Worm (Caenorhabditis elegans) whole organism, L4/young adult: ENCODE results near the gene F11D11.3.
A peak's percentile ranks its signal among the peaks of the same experiment; 100 is the strongest.

ENCODE experiments used
- W03F9.2 ChIP-seq: fragments of 150-350 bp; optimal IDR thresholded peaks from 2 replicates; lab custom pipeline; 2014; ENCODE audit warnings: missing biosample characterization, missing genetic modification characterization
- dao-5 ChIP-seq: sonication (generic microtip); optimal IDR thresholded peaks from 2 replicates; lab custom pipeline; 2016; ENCODE audit warnings: missing genotype, missing genetic modification characterization, moderate library complexity, missing compliant biosample characterization
- him-1 ChIP-seq: sonication (generic microtip); optimal IDR thresholded peaks from 2 replicates; lab custom pipeline; 2016; ENCODE audit warnings: missing genotype, missing genetic modification reagents, missing genetic modification characterization, missing compliant biosample characterization

Gene F11D11.3

DNA sequence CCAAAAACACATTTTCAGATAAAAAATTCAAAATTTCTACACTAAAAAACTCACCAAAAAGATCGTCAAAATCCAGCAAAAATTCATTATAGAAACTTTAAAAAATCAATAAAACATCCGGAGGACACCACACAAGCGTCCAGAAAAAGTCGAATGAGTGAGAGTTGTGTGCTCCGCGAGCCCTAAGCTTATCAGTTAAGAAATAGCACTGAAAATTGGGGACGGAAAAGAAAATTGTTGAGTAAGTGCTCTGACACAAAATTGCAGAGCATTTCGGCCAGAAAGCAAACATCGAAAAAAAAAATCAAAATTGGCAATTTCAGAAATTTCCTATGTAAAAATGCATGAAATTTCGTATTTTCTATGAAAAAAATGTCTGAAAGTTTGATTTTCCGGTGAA lies 22.4 kb downstream of the F11D11.3 start:
- TF ChIP-seq dao-5 (tag; lab: Kevin White, UChicago): no peak

DNA sequence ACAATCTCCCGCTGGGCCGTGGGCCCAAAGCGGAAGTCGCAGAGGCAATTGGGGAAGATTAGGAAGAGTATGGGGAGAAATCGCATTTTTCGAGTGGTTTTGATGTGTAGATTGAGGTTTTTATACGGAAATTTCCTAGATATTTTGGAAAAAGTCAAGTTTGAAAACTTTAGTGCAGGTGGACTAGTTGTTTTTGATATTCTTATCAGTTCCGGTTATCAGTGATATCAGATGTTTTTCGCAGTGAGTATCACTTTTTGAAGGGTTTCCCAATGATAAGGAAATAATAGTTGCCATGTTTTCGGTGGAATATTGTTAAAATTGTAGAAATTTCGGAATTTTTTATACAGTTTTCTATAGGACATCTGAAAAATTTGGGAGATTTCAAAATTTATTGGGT lies 25.7 kb downstream of the F11D11.3 start, which contains the start of gene scl-20:
TSS of gene scl-20 (minus strand) at position 101 of the 400 bp plus-strand sequence.
- no peak for TF ChIP-seq W03F9.2 (tag; lab: Kevin White, UChicago)

DNA sequence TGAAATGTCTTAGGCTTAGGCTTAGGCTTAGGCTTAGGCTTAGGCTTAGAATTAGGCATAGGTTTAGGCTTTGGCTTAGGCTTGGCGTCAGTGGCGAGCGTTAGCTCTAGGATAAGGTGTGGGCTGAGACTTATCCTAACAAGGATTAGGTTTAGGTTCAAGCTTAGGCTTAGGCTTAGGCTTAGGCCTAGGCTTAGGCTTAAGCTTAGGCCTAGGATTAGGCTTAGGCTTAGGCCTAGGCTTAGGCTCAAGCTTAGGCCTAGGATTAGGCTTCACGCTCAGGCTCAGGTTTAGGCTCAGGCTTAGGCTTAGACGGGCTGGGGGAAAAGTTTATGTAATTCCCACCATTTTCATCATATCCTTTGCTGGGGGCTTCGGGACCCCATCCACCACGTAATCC lies 26.1 kb downstream of the F11D11.3 start:
- TF ChIP-seq W03F9.2 (tag; lab: Kevin White, UChicago) (no peak), dao-5 (tag; lab: Kevin White, UChicago) (no peak), him-1 (tag; lab: Kevin White, UChicago) (no peak)

DNA sequence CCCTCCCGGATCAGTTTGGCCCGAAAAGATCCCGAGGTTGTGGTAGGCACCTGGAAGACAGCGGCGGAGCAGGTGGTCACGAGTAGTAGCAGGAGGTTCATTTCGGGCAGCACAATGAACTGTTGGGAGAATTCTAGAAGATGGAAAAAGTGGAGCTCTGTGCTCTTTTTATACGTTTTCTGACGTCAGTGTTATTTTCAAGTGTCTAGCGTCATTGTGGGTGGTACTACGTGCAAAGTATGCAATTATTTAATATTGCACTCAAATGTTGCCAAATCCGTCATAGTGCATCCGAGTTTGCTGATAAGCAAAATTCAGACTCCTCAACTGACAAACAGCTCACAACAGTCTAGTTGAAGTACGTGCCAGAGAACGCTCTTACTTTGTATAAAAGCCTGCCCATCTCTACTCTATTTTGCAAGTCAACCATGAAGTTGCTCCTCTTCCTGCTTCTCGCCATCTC lies 28.5 kb downstream of the F11D11.3 start, which contains the start of the genes asp-18 and scl-19:
TSS of gene asp-18 (minus strand) at position 101 of the 463 bp plus-strand sequence.
TSS of gene scl-19 (plus strand) at position 413 of the 463 bp plus-strand sequence.
- no peak for TF ChIP-seq dao-5 (tag; lab: Kevin White, UChicago)
- no peak for TF ChIP-seq W03F9.2 (tag; lab: Kevin White, UChicago)
- no peak for TF ChIP-seq him-1 (tag; lab: Kevin White, UChicago)

DNA sequence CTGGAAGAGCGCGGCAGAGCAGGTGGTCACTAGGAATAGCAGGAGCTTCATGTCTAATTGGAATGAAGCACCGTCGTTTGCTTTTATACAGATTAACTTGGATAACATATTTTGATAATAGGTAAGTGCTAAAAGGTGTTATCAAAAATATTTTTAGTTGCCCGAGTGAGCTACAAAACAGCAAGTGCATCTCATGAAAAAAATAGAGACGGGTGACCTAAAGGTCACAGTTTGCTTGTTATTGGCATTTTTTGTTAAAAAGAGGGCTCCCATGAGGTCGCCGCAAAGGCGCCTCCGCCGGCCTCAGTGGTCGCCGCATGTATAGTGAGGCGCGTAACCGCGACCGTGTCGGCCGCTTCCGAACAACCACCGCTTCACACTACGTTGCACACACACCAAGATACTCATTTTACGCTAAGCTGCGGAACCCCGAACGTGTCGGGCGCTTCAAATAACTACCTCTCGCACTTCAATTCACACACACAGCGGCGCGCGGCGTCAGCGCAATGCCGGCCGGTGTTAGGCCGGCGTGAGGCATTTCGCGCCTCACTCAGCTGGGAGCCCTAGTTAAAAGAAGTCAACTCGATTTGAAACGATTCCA lies 30.6 kb downstream of the F11D11.3 start, which contains the start of gene asp-19:
TSS of gene asp-19 (minus strand) at position 51 of the 601 bp plus-strand sequence.
- TF ChIP-seq him-1 (tag; lab: Kevin White, UChicago) (no peak), W03F9.2 (tag; lab: Kevin White, UChicago) (no peak), dao-5 (tag; lab: Kevin White, UChicago) (no peak)

DNA sequence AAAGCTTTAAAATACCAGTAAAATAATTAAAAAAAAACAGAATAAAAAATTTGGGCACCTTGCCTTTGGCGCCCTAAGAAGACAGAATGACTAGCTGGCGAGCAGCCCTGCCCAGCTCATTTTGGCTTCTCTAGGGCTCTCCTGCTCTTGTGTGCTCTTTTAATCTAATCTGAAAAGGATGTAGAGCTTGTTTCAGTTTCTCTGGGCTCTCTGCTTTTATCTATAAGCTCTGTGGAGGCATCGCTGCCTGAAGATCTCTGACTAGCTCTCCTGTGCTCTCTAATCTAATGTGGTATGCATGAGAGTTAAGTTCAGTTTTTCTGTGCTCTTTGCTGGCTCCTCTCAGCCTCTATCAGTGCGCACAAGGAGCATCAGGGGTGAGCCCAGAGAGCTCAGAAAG lies 34.2 kb downstream of the F11D11.3 start:
- TF ChIP-seq W03F9.2 (tag; lab: Kevin White, UChicago) (no peak), him-1 (tag; lab: Kevin White, UChicago) (no peak), dao-5 (tag; lab: Kevin White, UChicago) (no peak)

DNA sequence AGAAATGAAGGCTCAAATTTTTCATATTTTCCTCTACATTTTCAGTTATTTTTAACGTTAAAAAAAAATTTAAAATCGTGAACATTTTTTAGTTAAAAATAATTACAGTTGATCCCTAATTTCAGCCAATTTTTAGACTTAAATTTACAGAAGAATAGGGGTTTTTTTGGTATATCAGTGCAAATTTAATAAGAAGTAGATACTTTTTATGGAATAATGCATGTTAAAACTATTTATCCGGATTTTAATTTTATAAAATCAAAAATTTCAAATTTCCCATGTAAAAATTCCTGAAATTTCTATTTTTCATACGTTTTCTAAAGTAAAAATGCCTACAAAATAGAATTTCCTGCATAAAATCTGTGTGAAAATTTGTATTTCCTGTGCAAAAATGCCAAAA lies 36.0 kb downstream of the F11D11.3 start:
- TF ChIP-seq W03F9.2 (tag; lab: Kevin White, UChicago) (no peak), dao-5 (tag; lab: Kevin White, UChicago) (no peak), him-1 (tag; lab: Kevin White, UChicago) (no peak)

DNA sequence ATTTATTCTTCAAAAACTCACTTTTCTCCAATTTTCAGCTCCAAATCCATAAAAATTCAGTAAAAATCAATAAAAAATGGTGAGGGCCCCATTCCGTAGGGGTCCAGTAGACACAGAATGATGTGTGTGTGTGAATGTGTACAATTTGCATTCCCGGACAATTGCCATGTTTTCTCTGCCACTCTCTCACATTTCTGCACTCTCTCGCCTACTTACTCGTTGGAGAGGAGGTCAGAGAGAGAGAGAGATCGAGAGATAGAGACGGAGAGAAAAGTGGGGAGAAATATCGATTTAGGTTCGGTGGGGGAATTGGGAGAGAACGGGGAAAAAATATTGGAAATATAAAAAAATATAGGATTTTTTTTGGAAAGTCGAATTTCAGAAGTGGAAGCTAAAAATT lies 36.5 kb downstream of the F11D11.3 start:
- no peak for TF ChIP-seq dao-5 (tag; lab: Kevin White, UChicago)
- no peak for TF ChIP-seq him-1 (tag; lab: Kevin White, UChicago)
- TF ChIP-seq W03F9.2 (tag; lab: Kevin White, UChicago): peak; percentile 58

DNA sequence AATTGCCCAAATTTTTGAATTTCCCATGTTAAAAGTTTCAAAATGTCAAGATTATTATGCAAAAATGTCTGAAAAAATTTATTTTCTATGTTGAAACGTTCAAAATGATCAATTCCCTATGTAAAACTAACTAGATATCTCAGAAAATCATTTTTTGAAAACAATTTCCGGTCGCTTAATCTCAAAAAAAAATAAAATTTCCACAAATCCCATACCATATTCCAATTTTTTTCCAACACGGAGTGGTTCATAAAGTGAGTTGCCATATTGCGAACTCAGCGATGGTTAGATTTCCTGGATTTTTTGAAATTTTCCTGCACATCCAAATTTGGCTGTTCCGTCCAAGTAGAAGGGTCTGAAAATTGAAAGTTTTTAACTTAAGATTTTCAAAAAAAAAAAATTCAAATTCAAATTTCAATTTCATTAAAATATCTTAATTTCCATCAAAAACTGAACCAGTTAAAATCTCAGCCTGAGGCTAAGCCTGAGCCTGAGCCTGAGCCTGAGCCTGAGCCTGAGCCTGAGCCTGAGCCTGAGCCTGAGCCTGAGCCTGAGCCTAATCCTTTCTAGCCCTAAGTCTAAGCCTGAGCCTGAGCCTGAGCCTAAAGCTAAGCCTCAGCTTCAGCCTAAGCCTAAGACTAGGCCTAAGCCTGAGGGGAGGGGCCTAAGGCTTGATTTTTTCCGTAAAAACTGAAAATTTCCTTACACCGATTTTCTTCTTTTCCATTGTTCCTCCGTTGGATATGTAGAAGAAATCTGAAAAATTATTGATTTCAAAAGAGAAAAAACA lies 37.4 kb downstream of the F11D11.3 start:
- TF ChIP-seq dao-5 (tag; lab: Kevin White, UChicago) (no peak), W03F9.2 (tag; lab: Kevin White, UChicago) (no peak), him-1 (tag; lab: Kevin White, UChicago) (no peak)

DNA sequence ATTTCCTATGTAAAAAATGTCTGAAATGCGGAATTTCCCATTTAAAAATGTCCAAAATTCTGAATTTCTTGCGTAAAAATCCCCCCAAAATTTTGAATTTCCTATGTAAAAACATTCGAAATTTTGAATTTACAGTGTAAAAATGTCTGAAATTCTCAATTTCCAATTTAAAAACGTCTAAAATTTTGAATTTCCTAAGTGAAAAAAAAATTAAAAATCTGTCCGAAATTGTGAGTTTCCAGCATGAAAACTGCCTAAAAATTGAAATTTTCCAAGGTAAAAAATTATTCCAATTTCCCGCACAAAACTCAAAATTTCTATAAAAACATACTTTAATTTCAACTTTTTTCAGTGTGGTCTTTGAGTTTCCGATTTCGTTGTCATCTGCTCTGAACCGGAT lies 38.2 kb downstream of the F11D11.3 start:
- TF ChIP-seq dao-5 (tag; lab: Kevin White, UChicago) (no peak), him-1 (tag; lab: Kevin White, UChicago) (no peak), W03F9.2 (tag; lab: Kevin White, UChicago) (no peak)

DNA sequence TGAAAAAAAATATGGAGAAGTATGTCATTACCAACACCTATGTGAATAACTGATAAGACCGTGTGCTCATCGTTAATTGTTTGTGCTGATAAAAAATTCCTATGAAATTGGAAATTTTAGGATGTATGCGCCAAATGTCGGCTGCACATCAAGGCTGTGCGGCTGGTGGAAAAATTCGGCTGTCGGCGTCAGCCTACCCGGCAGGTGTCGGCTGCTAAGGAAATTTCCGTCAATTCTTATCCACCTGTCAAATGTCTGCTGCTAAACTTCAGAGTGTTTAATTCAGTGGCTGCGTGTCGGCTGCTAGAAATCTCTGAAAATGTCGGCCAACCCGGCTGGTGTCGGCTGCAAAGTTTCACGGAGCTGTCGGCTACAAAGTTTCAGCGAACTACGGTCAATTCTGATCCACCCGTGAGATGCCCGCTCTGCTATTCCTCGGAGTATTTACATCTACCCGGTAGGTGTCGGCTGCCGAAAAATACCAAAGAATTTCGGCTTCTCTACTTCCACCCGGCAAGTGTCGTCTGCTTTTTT lies 40.1 kb downstream of the F11D11.3 start, which contains the start of gene Y17D7C.2:
TSS of gene Y17D7C.2 (minus strand) at position 32 of the 534 bp plus-strand sequence.
- TF ChIP-seq dao-5 (tag; lab: Kevin White, UChicago) (no peak), W03F9.2 (tag; lab: Kevin White, UChicago) (no peak), him-1 (tag; lab: Kevin White, UChicago) (no peak)

DNA sequence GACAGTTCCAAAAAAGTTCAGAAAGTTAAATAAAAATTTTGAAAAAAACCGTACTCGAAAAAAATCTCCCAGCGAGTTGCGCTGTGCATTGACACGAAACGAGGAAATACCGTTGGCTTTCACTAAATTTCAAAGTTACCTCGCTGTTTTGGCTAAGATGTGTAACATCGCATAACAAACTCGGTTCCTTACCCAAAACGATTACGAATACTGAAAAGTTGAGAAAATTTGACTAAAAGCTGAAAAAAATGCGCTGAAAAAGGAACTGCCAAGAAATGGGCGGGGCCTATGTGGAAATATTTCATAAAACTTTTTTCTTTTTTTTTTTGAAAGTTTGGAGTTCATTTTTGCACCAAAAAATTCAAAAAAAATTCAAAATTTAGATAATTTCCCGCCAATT lies 40.7 kb downstream of the F11D11.3 start:
- TF ChIP-seq W03F9.2 (tag; lab: Kevin White, UChicago) (no peak), him-1 (tag; lab: Kevin White, UChicago) (no peak), dao-5 (tag; lab: Kevin White, UChicago) (no peak)

DNA sequence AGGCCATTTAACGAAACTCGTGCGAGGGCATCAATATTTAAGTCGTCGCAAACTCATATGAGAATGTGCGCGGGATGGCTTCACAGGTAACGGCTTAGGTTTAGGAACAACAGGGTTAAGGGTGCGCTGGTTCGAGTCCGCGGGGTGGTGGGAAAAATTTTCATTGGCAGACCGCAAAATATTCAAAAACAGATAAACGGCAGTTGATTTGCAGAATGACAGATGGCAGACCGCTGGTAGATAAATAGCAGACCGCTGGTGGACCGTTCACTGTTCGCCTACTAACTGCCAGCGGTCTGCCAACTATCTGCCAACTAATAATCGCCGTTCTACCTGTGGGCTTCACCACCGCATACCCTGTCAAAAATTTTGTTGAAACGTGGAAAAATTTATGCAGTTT lies 48.0 kb downstream of the F11D11.3 start:
- TF ChIP-seq dao-5 (tag; lab: Kevin White, UChicago): no peak
- TF ChIP-seq him-1 (tag; lab: Kevin White, UChicago): no peak
- no peak for TF ChIP-seq W03F9.2 (tag; lab: Kevin White, UChicago)
